Fruit fly (Drosophila melanogaster): ENCODE data around the gene Nuf2.
A peak's percentile ranks its signal among the peaks of the same experiment; 100 is the strongest.

Nuf2 gene

DNA sequence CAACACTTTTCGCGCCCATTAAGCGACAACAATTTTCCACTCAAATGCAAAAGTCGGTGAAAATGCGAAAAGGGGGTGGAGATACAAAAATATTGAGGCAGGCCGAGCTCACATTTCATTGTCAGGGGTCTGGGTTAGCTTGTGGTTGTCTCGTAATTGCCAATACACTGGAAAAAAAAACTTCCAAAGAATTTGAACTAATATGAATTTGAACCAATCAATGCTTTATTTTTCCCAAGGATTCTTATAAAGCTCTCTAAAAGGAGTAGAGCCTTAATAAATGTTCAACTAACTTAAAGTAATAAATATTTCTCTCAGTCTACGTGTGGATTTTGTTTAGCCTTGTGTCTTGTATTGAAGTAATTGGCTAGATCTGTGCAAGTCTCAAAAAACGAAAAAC is 7.4 kb upstream of the Nuf2 start (continued):
- TF ChIP-seq Med (GFP tag) (peak; percentile 35), CG18599 (GFP tag; optimal IDR thresholded peaks at IDR 0.05) (peak; percentile 24), Gsc (GFP tag; IDR thresholded peaks at IDR 0.05) (no peak), Xrp1 (GFP tag; IDR thresholded peaks at IDR 0.05) (peak; percentile 71), toy (GFP tag; IDR thresholded peaks at IDR 0.05) (no peak), Ada2b (GFP tag; IDR thresholded peaks at IDR 0.05) (peak; percentile 18; the same call in 1 of the 2 replicates), chif (GFP tag; optimal IDR thresholded peaks at IDR 0.05) (peak; percentile 20 to 32), CG15073 (GFP tag; optimal IDR thresholded peaks at IDR 0.05) (no peak), CG10366 (GFP tag; IDR thresholded peaks at IDR 0.05) (no peak), tna (GFP tag; IDR thresholded peaks at IDR 0.05; ENCODE audit: partially characterized antibody) (no peak), CG8388 (GFP tag; optimal IDR thresholded peaks at IDR 0.05) (peak; percentile 24), lab (GFP tag; optimal IDR thresholded peaks at IDR 0.05) (peak; percentile 36), az2 (GFP tag; optimal IDR thresholded peaks at IDR 0.05) (peak; percentile 25), Blimp-1 (GFP tag; optimal IDR thresholded peaks at IDR 0.05) (peak; percentile 37), Fer1 (GFP tag; optimal IDR thresholded peaks at IDR 0.05) (no peak), Hmr (GFP tag; optimal IDR thresholded peaks at IDR 0.05) (peak; percentile 25), her (GFP tag; optimal IDR thresholded peaks at IDR 0.05) (no peak), CG17328 (GFP tag; IDR thresholded peaks at IDR 0.05) (peak; percentile 57), CG33557 (GFP tag; optimal IDR thresholded peaks at IDR 0.05) (no peak), phol (tag; optimal IDR thresholded peaks at IDR 0.05) (peak; percentile 37), zen (tag; optimal IDR thresholded peaks at IDR 0.05) (peak; percentile 8), sisA (GFP tag; IDR thresholded peaks at IDR 0.05) (peak; percentile 13; the same call in 1 of the 2 replicates), gt (GFP tag; IDR thresholded peaks at IDR 0.05) (no peak), sug (tag; optimal IDR thresholded peaks at IDR 0.05) (no peak), Xbp1 (GFP tag; optimal IDR thresholded peaks at IDR 0.05) (peak; percentile 8), eyg (GFP tag; optimal IDR thresholded peaks at IDR 0.05) (no peak), CG2120 (GFP tag; optimal IDR thresholded peaks at IDR 0.05) (peak; percentile 21), CG10267 (tag; optimal IDR thresholded peaks at IDR 0.05) (peak; percentile 10)

DNA sequence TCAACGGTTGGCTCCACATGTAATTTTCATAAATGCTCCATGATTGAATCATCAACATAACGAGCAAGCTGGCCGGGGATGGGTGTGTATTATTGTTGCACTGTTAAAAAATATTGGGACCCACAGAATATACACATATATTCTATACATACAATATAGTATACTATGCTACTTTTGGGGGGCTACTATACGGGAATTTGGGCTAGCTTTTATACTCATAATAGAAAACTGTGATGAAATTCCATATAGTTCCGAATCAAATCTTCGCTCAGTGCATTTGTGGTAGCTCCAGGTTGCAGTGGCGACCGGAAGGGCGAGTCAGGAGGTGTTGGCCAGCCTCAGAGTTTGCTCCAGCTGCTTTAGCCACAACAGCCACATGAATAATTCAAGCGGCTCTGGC is 6.2 kb upstream of the Nuf2 start:
- TF ChIP-seq lmd (GFP tag; IDR thresholded peaks at IDR 0.05) = 0 out of 2 replicates have a peak, but pooled peaks have one; percentile 14
- TF ChIP-seq Med (GFP tag) = peak; percentile 31
- 0 out of 2 replicates have a peak, but pooled peaks have one; percentile 39 for TF ChIP-seq Drgx (GFP tag; IDR thresholded peaks at IDR 0.05)
- TF ChIP-seq bsh (GFP tag; optimal IDR thresholded peaks at IDR 0.05) = peak in 1 of 2 experiments; percentile 38
- TF ChIP-seq Fer1 (GFP tag; optimal IDR thresholded peaks at IDR 0.05) = no peak
- peak; percentile 3 for TF ChIP-seq gem (tag; optimal IDR thresholded peaks at IDR 0.05)
- TF ChIP-seq row (GFP tag; IDR thresholded peaks at IDR 0.05) = 0 out of 3 replicates have a peak, but pooled peaks have one; percentile 21
- TF ChIP-seq cato (GFP tag; optimal IDR thresholded peaks at IDR 0.05; ENCODE audit: borderline replicate concordance) = no peak
- peak; percentile 29 for TF ChIP-seq nom (GFP tag; optimal IDR thresholded peaks at IDR 0.05)

DNA sequence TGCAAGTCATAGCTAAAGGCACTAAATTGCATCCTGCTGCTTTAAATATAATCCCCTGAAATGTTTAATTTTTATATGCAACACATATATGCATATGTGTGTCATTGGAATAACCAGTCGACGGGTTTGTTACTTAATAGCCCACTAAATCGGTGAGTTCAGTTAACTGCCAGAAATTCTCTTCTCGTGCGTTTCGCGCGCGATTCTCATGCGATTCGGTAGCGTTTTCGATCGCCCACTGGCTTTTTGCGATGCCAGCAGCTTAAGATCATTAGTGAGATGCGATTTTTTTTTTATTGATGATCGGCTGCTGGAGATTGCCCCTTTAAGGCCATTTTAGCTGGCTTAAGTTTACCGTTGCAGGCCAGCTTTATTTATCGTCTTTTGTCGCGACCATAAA is 5.6 kb upstream of the Nuf2 start:
- no peak for TF ChIP-seq Bteb2 (GFP tag; optimal IDR thresholded peaks at IDR 0.05)
- TF ChIP-seq CG8359 (GFP tag; optimal IDR thresholded peaks at IDR 0.05; ENCODE audit: borderline replicate concordance) = peak; percentile 98
- TF ChIP-seq Tbp (GFP tag; optimal IDR thresholded peaks at IDR 0.05) = peak; percentile 43

Measured in whole organism, embryonic.